Fruit fly (Drosophila melanogaster) whole organism, adult: Measurements from ENCODE around the gene frtz.

Experiments
- CG11617 ChIP-seq: fragments of 200-800 bp; sonication (Bioruptor generic); optimal IDR thresholded peaks from 2 replicates; lab custom pipeline; 2017; ENCODE audit warnings: mild to moderate bottlenecking, missing biosample characterization, missing genetic modification reagents, missing genetic modification characterization
- CG12768 ChIP-seq: fragments of 200-800 bp; sonication (Bioruptor generic); optimal IDR thresholded peaks from 2 replicates; lab custom pipeline; 2017; ENCODE audit warnings: missing biosample characterization, missing genetic modification characterization, mild to moderate bottlenecking, moderate library complexity, missing genetic modification reagents
- CG14711 ChIP-seq: fragments of 200-800 bp; sonication (Bioruptor generic); optimal IDR thresholded peaks from 2 replicates; lab custom pipeline; 2018; ENCODE audit warnings: missing biosample characterization, mild to moderate bottlenecking, missing genetic modification characterization, moderate library complexity
- CG1620 ChIP-seq: fragments of 200-800 bp; sonication (Bioruptor generic); optimal IDR thresholded peaks from 2 replicates; lab custom pipeline; 2016; ENCODE audit warnings: missing biosample characterization, missing genetic modification characterization
- CG33017 ChIP-seq: fragments of 200-800 bp; sonication (Bioruptor generic); optimal IDR thresholded peaks from 2 replicates; lab custom pipeline; 2018; ENCODE audit warnings: missing biosample characterization, mild to moderate bottlenecking, missing genetic modification characterization, moderate library complexity
- CG5204 ChIP-seq: fragments of 200-800 bp; sonication (Bioruptor generic); optimal IDR thresholded peaks from 2 replicates; lab custom pipeline; 2016; ENCODE audit warnings: missing biosample characterization, missing genetic modification characterization
- CG7045 ChIP-seq: fragments of 200-800 bp; sonication (Bioruptor generic); optimal IDR thresholded peaks from 2 replicates; lab custom pipeline; 2017; ENCODE audit warnings: missing biosample characterization, mild to moderate bottlenecking, missing genetic modification characterization
- CG7101 ChIP-seq: fragments of 200-800 bp; sonication (Bioruptor generic); optimal IDR thresholded peaks from 2 replicates; lab custom pipeline; 2018; ENCODE audit warnings: missing biosample characterization, mild to moderate bottlenecking, missing genetic modification characterization, moderate library complexity
- Clk ChIP-seq: fragments of 200-800 bp; sonication (Bioruptor generic); optimal IDR thresholded peaks from 2 replicates; lab custom pipeline; 2017; ENCODE audit warnings: missing biosample characterization, missing genetic modification characterization
- Crg-1 ChIP-seq: fragments of 200-800 bp; sonication (Bioruptor generic); optimal IDR thresholded peaks from 2 replicates; lab custom pipeline; 2016; ENCODE audit warnings: missing biosample characterization, missing genetic modification characterization
- Mnt ChIP-seq: fragments of 200-800 bp; sonication (Bioruptor generic); optimal IDR thresholded peaks from 2 replicates; lab custom pipeline; 2016; ENCODE audit warnings: missing biosample characterization, mild to moderate bottlenecking, missing genetic modification characterization
- bab1 ChIP-seq: fragments of 200-800 bp; sonication (Bioruptor generic); optimal IDR thresholded peaks from 3 replicates; lab custom pipeline; 2019; ENCODE audit warnings: missing biosample characterization, mild to moderate bottlenecking, missing genetic modification characterization, moderate library complexity
- cic ChIP-seq: fragments of 200-800 bp; sonication (Bioruptor generic); optimal IDR thresholded peaks from 2 replicates; lab custom pipeline; 2017; ENCODE audit warnings: missing biosample characterization, mild to moderate bottlenecking, missing genetic modification characterization, moderate library complexity
- cnc ChIP-seq, 2 experiments: fragments of >200 bp; optimal IDR thresholded peaks; 2 replicates each; lab custom pipeline; 2017
- kay ChIP-seq: fragments of 200-800 bp; sonication (Bioruptor generic); peaks from one replicate; lab custom pipeline; 2016; ENCODE audit warnings: missing biosample characterization, missing genetic modification characterization, borderline replicate concordance
- ovo ChIP-seq: fragments of 200-800 bp; sonication (Bioruptor generic); optimal IDR thresholded peaks from 2 replicates; lab custom pipeline; 2016; ENCODE audit warnings: missing biosample characterization, missing genetic modification characterization
- pad ChIP-seq: fragments of 200-800 bp; sonication (Bioruptor generic); optimal IDR thresholded peaks from 3 replicates; lab custom pipeline; 2017; ENCODE audit warnings: missing biosample characterization, missing genetic modification characterization, mild to moderate bottlenecking, moderate library complexity, missing genetic modification reagents
- tj ChIP-seq: fragments of 200-800 bp; sonication (Bioruptor generic); optimal IDR thresholded peaks from 3 replicates; lab custom pipeline; 2017; ENCODE audit warnings: missing biosample characterization, mild to moderate bottlenecking, missing genetic modification characterization, moderate library complexity
- toe ChIP-seq: fragments of 200-800 bp; sonication (Bioruptor generic); optimal IDR thresholded peaks from 2 replicates; lab custom pipeline; 2016; ENCODE audit warnings: missing biosample characterization, missing genetic modification characterization

The frtz gene

dm6 chr2L:1715699-1716333, at the start of gene frtz:
Gene frtz (minus strand): TSS chr2L:1715851.
- TF ChIP-seq Clk: no peak
- peak; percentile 38 for TF ChIP-seq bab1 (GFP tag; lab: Kevin White, UChicago)
- TF ChIP-seq Mnt (GFP tag; lab: Kevin White, UChicago): peak; percentile 39
- no peak for TF ChIP-seq pad
- TF ChIP-seq CG11617 (GFP tag; lab: Kevin White, UChicago): peak; percentile 18

- TF ChIP-seq bab1 (GFP tag; lab: Kevin White, UChicago): no peak
- TF ChIP-seq Clk: no peak
- TF ChIP-seq CG7045 (GFP tag; lab: Kevin White, UChicago): no peak
- no peak for TF ChIP-seq CG1620 (GFP tag; lab: Kevin White, UChicago)
- no peak for TF ChIP-seq toe (GFP tag; lab: Kevin White, UChicago)
- no peak for TF ChIP-seq cnc (optimal IDR thresholded peaks at IDR 0.05; lab: Kevin White, UChicago)
- TF ChIP-seq CG12768 (GFP tag; lab: Kevin White, UChicago): no peak
These were observed 43.2 kb upstream of the frtz start, which contains the start of gene CG17650 for dm6 chr2L:1758853-1759252. Gene CG17650 (minus strand): TSS chr2L:1759093.

dm6 chr2L:1756351-1756750, 40.7 kb upstream of the frtz start, which contains the start of gene Gr22f:
Gene Gr22f (minus strand): TSS chr2L:1756451.
- TF ChIP-seq tj (GFP tag; lab: Kevin White, UChicago): no peak
- no peak for TF ChIP-seq CG33017
- TF ChIP-seq Crg-1 (GFP tag; lab: Kevin White, UChicago): no peak
- no peak for TF ChIP-seq CG14711 (tag; lab: Kevin White, UChicago)
- TF ChIP-seq cic (GFP tag; lab: Kevin White, UChicago): no peak
- no peak for TF ChIP-seq bab1 (GFP tag; lab: Kevin White, UChicago)
- no peak for TF ChIP-seq cnc (optimal IDR thresholded peaks at IDR 0.05; lab: Kevin White, UChicago)
- no peak for TF ChIP-seq CG5204 (GFP tag; lab: Kevin White, UChicago)
- no peak for TF ChIP-seq CG7101 (tag; lab: Kevin White, UChicago)
- TF ChIP-seq Mnt (GFP tag; lab: Kevin White, UChicago): no peak
- no peak for TF ChIP-seq CG1620 (GFP tag; lab: Kevin White, UChicago)
- TF ChIP-seq CG11617 (GFP tag; lab: Kevin White, UChicago): no peak
- TF ChIP-seq Clk: no peak
- TF ChIP-seq toe (GFP tag; lab: Kevin White, UChicago): no peak

dm6 chr2L:1751953-1752352, 36.3 kb upstream of the frtz start, which contains the start of the genes CG17712 and CG17648:
Gene CG17712 (minus strand): TSS chr2L:1752122.
Gene CG17648 (plus strand): TSS chr2L:1752308.
- TF ChIP-seq bab1 (GFP tag; lab: Kevin White, UChicago) (peak; percentile 23), pad (no peak), cnc (optimal IDR thresholded peaks at IDR 0.05; lab: Kevin White, UChicago) (no peak), Crg-1 (GFP tag; lab: Kevin White, UChicago) (no peak), Mnt (GFP tag; lab: Kevin White, UChicago) (no peak), CG1620 (GFP tag; lab: Kevin White, UChicago) (no peak), tj (GFP tag; lab: Kevin White, UChicago) (no peak), CG12768 (GFP tag; lab: Kevin White, UChicago) (no peak)

dm6 chr2L:1748410-1748809, 32.8 kb upstream of the frtz start:
- TF ChIP-seq cnc (optimal IDR thresholded peaks at IDR 0.05; lab: Kevin White, UChicago) (no peak), kay (GFP tag; lab: Kevin White, UChicago) (no peak), CG33017 (no peak), CG1620 (GFP tag; lab: Kevin White, UChicago) (no peak), Crg-1 (GFP tag; lab: Kevin White, UChicago) (no peak), Clk (no peak), ovo (GFP tag; lab: Kevin White, UChicago) (no peak), toe (GFP tag; lab: Kevin White, UChicago) (no peak), CG12768 (GFP tag; lab: Kevin White, UChicago) (no peak), CG5204 (GFP tag; lab: Kevin White, UChicago) (no peak), Mnt (GFP tag; lab: Kevin White, UChicago) (no peak), cic (GFP tag; lab: Kevin White, UChicago) (no peak), bab1 (GFP tag; lab: Kevin White, UChicago) (no peak), CG7101 (tag; lab: Kevin White, UChicago) (no peak), tj (GFP tag; lab: Kevin White, UChicago) (no peak)

dm6 chr2L:1743800-1744199, 28.1 kb upstream of the frtz start:
- TF ChIP-seq CG11617 (GFP tag; lab: Kevin White, UChicago) (no peak), kay (GFP tag; lab: Kevin White, UChicago) (peak; percentile 66), Crg-1 (GFP tag; lab: Kevin White, UChicago) (no peak), bab1 (GFP tag; lab: Kevin White, UChicago) (no peak), pad (no peak)

dm6 chr2L:1740095-1740494, 24.4 kb upstream of the frtz start:
- no peak for TF ChIP-seq toe (GFP tag; lab: Kevin White, UChicago)
- no peak for TF ChIP-seq pad
- TF ChIP-seq CG7045 (GFP tag; lab: Kevin White, UChicago): no peak
- no peak for TF ChIP-seq CG7101 (tag; lab: Kevin White, UChicago)
- TF ChIP-seq CG12768 (GFP tag; lab: Kevin White, UChicago): no peak
- no peak for TF ChIP-seq CG14711 (tag; lab: Kevin White, UChicago)
- TF ChIP-seq Crg-1 (GFP tag; lab: Kevin White, UChicago): no peak
- no peak for TF ChIP-seq cnc (optimal IDR thresholded peaks at IDR 0.05; lab: Kevin White, UChicago)
- TF ChIP-seq cic (GFP tag; lab: Kevin White, UChicago): no peak
